Fruit fly (Drosophila melanogaster): ENCODE results near the gene Gr93c.
A peak's percentile ranks its signal among the peaks of the same experiment; 100 is the strongest.

The Gr93c gene

DNA sequence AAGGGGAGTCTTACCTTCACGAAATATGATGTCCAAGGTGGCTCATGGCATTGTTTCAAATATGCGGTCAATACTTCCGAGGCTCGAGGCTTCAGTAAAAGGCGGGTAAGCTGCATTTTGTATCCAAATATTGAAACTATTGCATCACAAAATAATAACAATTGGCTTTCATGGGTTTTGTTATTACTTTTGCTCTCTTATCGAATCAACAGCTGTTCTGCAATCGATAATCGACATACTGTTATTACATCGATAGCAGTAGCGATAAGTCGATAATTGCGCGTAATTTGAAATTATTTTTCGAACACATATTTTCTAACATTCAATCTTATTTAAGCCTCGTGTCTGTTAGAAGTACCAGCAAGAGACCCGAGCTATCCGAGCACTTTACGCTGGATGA, 33.4 kb upstream of the Gr93c start, which contains the start of gene CG34148:
Gene CG34148, minus strand, starts transcription at position 214 of the 400 bp plus-strand sequence.
- TF ChIP-seq Hr4 (GFP tag; optimal IDR thresholded peaks at IDR 0.05) (no peak), Gug (GFP tag; IDR thresholded peaks at IDR 0.05) (no peak), CG6163 (GFP tag; IDR thresholded peaks at IDR 0.05) (no peak), Hr39 (GFP tag; optimal IDR thresholded peaks at IDR 0.05) (no peak), Sox14 (GFP tag; optimal IDR thresholded peaks at IDR 0.05) (no peak), CG31627 (GFP tag; optimal IDR thresholded peaks at IDR 0.05) (no peak), Sox15 (GFP tag; optimal IDR thresholded peaks at IDR 0.05) (no peak), CG15336 (GFP tag; IDR thresholded peaks at IDR 0.05) (no peak), Eip75B (GFP tag; optimal IDR thresholded peaks at IDR 0.05) (no peak), CG16779 (tag; optimal IDR thresholded peaks at IDR 0.05) (no peak), Met (GFP tag; optimal IDR thresholded peaks at IDR 0.05) (no peak)

DNA sequence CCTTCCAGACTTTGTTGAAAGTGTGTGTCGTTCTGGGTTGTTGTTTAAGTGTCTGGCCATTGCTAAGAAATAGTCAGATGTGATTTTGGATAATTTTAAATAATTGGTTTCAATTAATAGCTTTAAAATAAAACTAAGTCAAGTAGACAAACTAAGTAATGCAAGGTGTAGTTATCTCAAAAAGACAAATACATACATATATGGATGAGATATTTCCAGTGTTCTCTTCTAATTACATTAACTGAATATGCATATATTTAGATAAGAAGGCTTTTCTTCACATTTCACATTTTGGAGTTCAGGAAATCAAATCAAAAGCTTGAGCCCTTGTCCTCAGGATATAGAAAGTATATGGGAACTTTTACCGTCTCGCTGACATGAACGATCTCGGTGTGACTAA, 32.6 kb upstream of the Gr93c start, which contains the start of gene P5CDh2:
Gene P5CDh2, plus strand, starts transcription at position 301 of the 400 bp plus-strand sequence.
- no peak for TF ChIP-seq pdm3 (GFP tag; optimal IDR thresholded peaks at IDR 0.05)
- TF ChIP-seq CG16779 (tag; optimal IDR thresholded peaks at IDR 0.05), result no peak
- TF ChIP-seq svp (GFP tag), result no peak
- TF ChIP-seq Hr39 (GFP tag; optimal IDR thresholded peaks at IDR 0.05), result no peak
- TF ChIP-seq CG11294 (GFP tag; IDR thresholded peaks at IDR 0.05), result no peak
- TF ChIP-seq eg (GFP tag; IDR thresholded peaks at IDR 0.05), result no peak
- TF ChIP-seq cyc (GFP tag; optimal IDR thresholded peaks at IDR 0.05), result no peak
- no peak for TF ChIP-seq lz (GFP tag; optimal IDR thresholded peaks at IDR 0.05)

- TF ChIP-seq CG34406 (GFP tag; optimal IDR thresholded peaks at IDR 0.05) (no peak), eg (GFP tag; IDR thresholded peaks at IDR 0.05) (no peak; the same call in 2 of the 3 replicates), OdsH (GFP tag; optimal IDR thresholded peaks at IDR 0.05) (no peak), CG9139 (GFP tag; optimal IDR thresholded peaks at IDR 0.05) (peak; percentile 24), CG16779 (tag; optimal IDR thresholded peaks at IDR 0.05) (peak; percentile 5), svp (GFP tag) (peak; percentile 58), CG6792 (GFP tag; optimal IDR thresholded peaks at IDR 0.05) (peak; percentile 17), achi (GFP tag; optimal IDR thresholded peaks at IDR 0.05) (no peak), Hr38 (GFP tag; optimal IDR thresholded peaks at IDR 0.05) (no peak), acj6 (GFP tag; optimal IDR thresholded peaks at IDR 0.05) (no peak), Hr4 (GFP tag; optimal IDR thresholded peaks at IDR 0.05) (no peak), dac (GFP tag; optimal IDR thresholded peaks at IDR 0.05) (no peak), Eip75B (GFP tag; optimal IDR thresholded peaks at IDR 0.05) (no peak), fkh (GFP tag; optimal IDR thresholded peaks at IDR 0.05) (peak; percentile 47), Hr39 (GFP tag; optimal IDR thresholded peaks at IDR 0.05) (no peak), spab (GFP tag; optimal IDR thresholded peaks at IDR 0.05) (no peak), Eip78C (GFP tag) (peak; percentile 80), pdm3 (GFP tag; optimal IDR thresholded peaks at IDR 0.05) (no peak), CG3919 (GFP tag; optimal IDR thresholded peaks at IDR 0.05) (peak; percentile 37), CG1621 (tag; optimal IDR thresholded peaks at IDR 0.05) (peak; percentile 80), dsx (GFP tag; optimal IDR thresholded peaks at IDR 0.05; ENCODE audit: poor library complexity, severe bottlenecking) (peak; percentile 87), CG15336 (GFP tag; IDR thresholded peaks at IDR 0.05) (peak; percentile 64), CG10669 (GFP tag; optimal IDR thresholded peaks at IDR 0.05) (peak; percentile 22), Blimp-1 (GFP tag; optimal IDR thresholded peaks at IDR 0.05) (no peak), esn (GFP tag; optimal IDR thresholded peaks at IDR 0.05) (peak; percentile 26), Ets96B (tag; optimal IDR thresholded peaks at IDR 0.05) (peak; percentile 19), fd85E (GFP tag; optimal IDR thresholded peaks at IDR 0.05) (peak; percentile 17), Sox14 (GFP tag; optimal IDR thresholded peaks at IDR 0.05) (peak; percentile 23), CG32006 (GFP tag; optimal IDR thresholded peaks at IDR 0.05) (no peak), net (GFP tag; optimal IDR thresholded peaks at IDR 0.05) (peak; percentile 2), CG8119 (GFP tag; IDR thresholded peaks at IDR 0.05) (peak; percentile 42; the same call in 2 of the 3 replicates), Lpt (GFP tag; optimal IDR thresholded peaks at IDR 0.05) (peak; percentile 76), vri (GFP tag; optimal IDR thresholded peaks at IDR 0.05) (peak; percentile 83), CG6854 (GFP tag; optimal IDR thresholded peaks at IDR 0.05) (peak; percentile 25), salr (GFP tag; optimal IDR thresholded peaks at IDR 0.05) (no peak), ss (GFP tag; optimal IDR thresholded peaks at IDR 0.05) (peak; percentile 22 to 49), CG6163 (GFP tag; IDR thresholded peaks at IDR 0.05) (peak; percentile 76; the same call in 2 of the 3 replicates), Gug (GFP tag; IDR thresholded peaks at IDR 0.05) (no peak), CG11294 (GFP tag; IDR thresholded peaks at IDR 0.05) (peak; percentile 33; the same call in 1 of the 2 replicates), lz (GFP tag; optimal IDR thresholded peaks at IDR 0.05) (no peak)
Measured at dm6 chr3R:21874982-21875466, 30.0 kb upstream of the Gr93c start, which contains the start of gene CG6656. CG6656 (plus strand) TSS chr3R:21875293.

Data from whole organism, prepupa.